Fruit fly (Drosophila melanogaster) whole organism, embryonic: ENCODE data around the gene Rpn10.
A peak's percentile ranks its signal among the peaks of the same experiment; 100 is the strongest.

Experiments used
- Atf3 ChIP-seq: fragments of 200-800 bp; sonication (Bioruptor generic); optimal IDR thresholded peaks from 3 replicates; lab custom pipeline; 2016; ENCODE audit warnings: missing biosample characterization, missing genetic modification characterization
- CG10979 ChIP-seq: fragments of 200-800 bp; sonication (Bioruptor generic); optimal IDR thresholded peaks from 2 replicates; lab custom pipeline; 2018; ENCODE audit warnings: missing biosample characterization, mild to moderate bottlenecking, missing genetic modification characterization, moderate library complexity
- CG11398 ChIP-seq: fragments of 200-800 bp; sonication (Bioruptor generic); optimal IDR thresholded peaks from 2 replicates; lab custom pipeline; 2016; ENCODE audit warnings: missing biosample characterization, missing genetic modification characterization
- CG12219 ChIP-seq: fragments of 200-800 bp; sonication (Bioruptor generic); optimal IDR thresholded peaks from 3 replicates; lab custom pipeline; 2018; ENCODE audit warnings: missing biosample characterization, mild to moderate bottlenecking, missing genetic modification characterization
- CG13287 ChIP-seq: fragments of 200-800 bp; sonication (Bioruptor generic); IDR thresholded peaks from 2 replicates; pipeline ENCODE4 v1.3.6; 2022; ENCODE audit warnings: missing biosample characterization, missing genetic modification characterization; ENCODE audit not compliant: partially characterized antibody
- CG13894 ChIP-seq: fragments of 200-800 bp; sonication (Bioruptor generic); optimal IDR thresholded peaks from 3 replicates; lab custom pipeline; 2018; ENCODE audit warnings: missing biosample characterization, mild to moderate bottlenecking, missing genetic modification characterization, moderate library complexity
- CG15269 ChIP-seq: fragments of 200-800 bp; sonication (Bioruptor generic); optimal IDR thresholded peaks from 2 replicates; lab custom pipeline; 2018; ENCODE audit warnings: missing biosample characterization, mild to moderate bottlenecking, missing genetic modification characterization, moderate library complexity
- CG17829 ChIP-seq: fragments of 200-800 bp; optimal IDR thresholded peaks from 2 replicates; lab custom pipeline; 2019; ENCODE audit warnings: missing biosample characterization, mild to moderate bottlenecking, missing genetic modification characterization, moderate library complexity
- CG2116 ChIP-seq: fragments of 200-800 bp; sonication (Bioruptor generic); optimal IDR thresholded peaks from 3 replicates; lab custom pipeline; 2018; ENCODE audit warnings: missing biosample characterization, mild to moderate bottlenecking, missing genetic modification characterization
- CG2129 ChIP-seq: fragments of 200-800 bp; sonication (Bioruptor generic); IDR thresholded peaks from 2 replicates; pipeline ENCODE4 v1.3.6; 2022; ENCODE audit warnings: missing biosample characterization, missing genetic modification characterization; ENCODE audit not compliant: partially characterized antibody
- CG2199 ChIP-seq: fragments of 200-800 bp; sonication (Bioruptor generic); IDR thresholded peaks from 3 replicates; pipeline ENCODE4 v1.3.6; 2022; ENCODE audit warnings: missing biosample characterization, missing genetic modification characterization
- CG31441 ChIP-seq: fragments of 200-800 bp; sonication (Bioruptor generic); IDR thresholded peaks from 2 replicates; pipeline ENCODE4 v1.3.6; 2022; ENCODE audit warnings: missing biosample characterization, missing genetic modification characterization
- CG5953 ChIP-seq: fragments of 200-800 bp; sonication (Bioruptor generic); IDR thresholded peaks from 2 replicates; pipeline ENCODE4 v1.3.6; 2022; ENCODE audit warnings: missing biosample characterization, missing genetic modification characterization
- CG6175 ChIP-seq: fragments of 200-800 bp; sonication (Bioruptor generic); IDR thresholded peaks from 3 replicates; pipeline ENCODE4 v1.3.6; 2022; ENCODE audit warnings: missing biosample characterization, missing genetic modification characterization
- CG6654 ChIP-seq: fragments of 200-800 bp; sonication (Bioruptor generic); optimal IDR thresholded peaks from 2 replicates; lab custom pipeline; 2017; ENCODE audit warnings: missing biosample characterization, mild to moderate bottlenecking, missing genetic modification characterization
- CG7745 ChIP-seq: fragments of 200-800 bp; sonication (Bioruptor generic); optimal IDR thresholded peaks from 2 replicates; lab custom pipeline; 2018; ENCODE audit warnings: missing biosample characterization, mild to moderate bottlenecking, missing genetic modification characterization, moderate library complexity
- CG7786 ChIP-seq: fragments of 200-800 bp; sonication (Bioruptor generic); optimal IDR thresholded peaks from 2 replicates; lab custom pipeline; 2016; ENCODE audit warnings: missing biosample characterization, missing genetic modification characterization
- CG8924 ChIP-seq: fragments of 200-800 bp; optimal IDR thresholded peaks from 3 replicates; lab custom pipeline; 2019; ENCODE audit warnings: missing biosample characterization, mild to moderate bottlenecking, missing genetic modification characterization, moderate library complexity
- CHES-1-like ChIP-seq: fragments of 200-800 bp; sonication (Bioruptor generic); optimal IDR thresholded peaks from 2 replicates; lab custom pipeline; 2016; ENCODE audit warnings: missing biosample characterization, missing genetic modification characterization
- CoRest ChIP-seq: fragments of 200-800 bp; sonication (Bioruptor generic); optimal IDR thresholded peaks from 3 replicates; lab custom pipeline; 2018; ENCODE audit warnings: missing biosample characterization, mild to moderate bottlenecking, missing genetic modification characterization, moderate library complexity
- Dll ChIP-seq: fragments of 200-800 bp; sonication (Bioruptor generic); IDR thresholded peaks from 4 replicates; pipeline ENCODE4 v1.3.6; 2022; ENCODE audit warnings: missing biosample characterization, missing genetic modification characterization; ENCODE audit not compliant: partially characterized antibody
- Hr3 ChIP-seq: fragments of 200-800 bp; sonication (Bioruptor generic); optimal IDR thresholded peaks from 3 replicates; lab custom pipeline; 2016; ENCODE audit warnings: missing biosample characterization, missing genetic modification characterization
- Meics ChIP-seq: fragments of 200-800 bp; sonication (Bioruptor generic); optimal IDR thresholded peaks from 2 replicates; lab custom pipeline; 2017; ENCODE audit warnings: missing biosample characterization, mild to moderate bottlenecking, missing genetic modification characterization
- NC2β ChIP-seq: fragments of 200-800 bp; sonication (Bioruptor generic); optimal IDR thresholded peaks from 2 replicates; lab custom pipeline; 2016; ENCODE audit warnings: missing biosample characterization, missing genetic modification characterization
- Neu2 ChIP-seq: fragments of 200-800 bp; sonication (Bioruptor generic); optimal IDR thresholded peaks from 3 replicates; lab custom pipeline; 2016; ENCODE audit warnings: missing biosample characterization, missing genetic modification characterization, borderline replicate concordance
- YL-1 ChIP-seq: fragments of 200-800 bp; sonication (Bioruptor generic); optimal IDR thresholded peaks from 3 replicates; lab custom pipeline; 2017; ENCODE audit warnings: missing biosample characterization, mild to moderate bottlenecking, missing genetic modification characterization
- br ChIP-seq: fragments of >200 bp; optimal IDR thresholded peaks from 2 replicates; lab custom pipeline; 2017
- dimm ChIP-seq: fragments of 200-800 bp; sonication (Bioruptor generic); IDR thresholded peaks from 2 replicates; pipeline ENCODE4 v1.3.6; 2022; ENCODE audit warnings: missing biosample characterization, missing genetic modification characterization
- dmrt11E ChIP-seq: fragments of 200-800 bp; sonication (Bioruptor generic); optimal IDR thresholded peaks from 3 replicates; lab custom pipeline; 2018; ENCODE audit warnings: missing biosample characterization, mild to moderate bottlenecking, missing genetic modification characterization, moderate library complexity
- dysf ChIP-seq: fragments of 200-800 bp; sonication (Bioruptor generic); IDR thresholded peaks from 3 replicates; pipeline ENCODE4 v1.3.6; 2022; ENCODE audit warnings: missing biosample characterization, missing genetic modification characterization
- eyg ChIP-seq: fragments of 200-800 bp; sonication (Bioruptor generic); optimal IDR thresholded peaks from 3 replicates; lab custom pipeline; 2016; ENCODE audit warnings: missing biosample characterization, missing genetic modification characterization
- fu2 ChIP-seq: fragments of 200-800 bp; sonication (Bioruptor generic); optimal IDR thresholded peaks from 2 replicates; lab custom pipeline; 2016; ENCODE audit warnings: missing biosample characterization, missing genetic modification characterization
- gt ChIP-seq: fragments of 200-800 bp; sonication (Bioruptor generic); IDR thresholded peaks from 2 replicates; pipeline ENCODE4 v1.3.6; 2022; ENCODE audit warnings: missing biosample characterization, missing genetic modification characterization
- hb ChIP-seq: fragments of 200-800 bp; sonication (Bioruptor generic); IDR thresholded peaks from 3 replicates; pipeline ENCODE4 v1.3.6; 2022; ENCODE audit warnings: missing biosample characterization, missing genetic modification characterization; ENCODE audit not compliant: partially characterized antibody
- hbn ChIP-seq: fragments of 200-800 bp; sonication (Bioruptor generic); IDR thresholded peaks from 2 replicates; pipeline ENCODE4 v1.3.6; 2022; ENCODE audit warnings: missing biosample characterization, missing genetic modification characterization; ENCODE audit not compliant: partially characterized antibody
- her ChIP-seq: fragments of 200-800 bp; sonication (Bioruptor generic); optimal IDR thresholded peaks from 2 replicates; lab custom pipeline; 2016; ENCODE audit warnings: missing biosample characterization, missing genetic modification characterization
- ind ChIP-seq: fragments of 200-800 bp; sonication (Bioruptor generic); optimal IDR thresholded peaks from 3 replicates; lab custom pipeline; 2016; ENCODE audit warnings: missing biosample characterization, missing genetic modification characterization
- kah ChIP-seq: fragments of 200-800 bp; sonication (Bioruptor generic); optimal IDR thresholded peaks from 2 replicates; lab custom pipeline; 2018; ENCODE audit warnings: missing biosample characterization, mild to moderate bottlenecking, missing genetic modification characterization
- knrl ChIP-seq: fragments of 200-800 bp; sonication (Bioruptor generic); IDR thresholded peaks from 3 replicates; pipeline ENCODE4 v1.3.6; 2022; ENCODE audit warnings: missing biosample characterization, missing genetic modification characterization; ENCODE audit not compliant: partially characterized antibody
- lab ChIP-seq: fragments of 200-800 bp; sonication (Bioruptor generic); optimal IDR thresholded peaks from 3 replicates; lab custom pipeline; 2017; ENCODE audit warnings: missing biosample characterization, missing genetic modification characterization, mild to moderate bottlenecking, moderate library complexity, missing genetic modification reagents
- otp ChIP-seq: fragments of 200-800 bp; sonication (Bioruptor generic); IDR thresholded peaks from 3 replicates; pipeline ENCODE4, ENCODE4 v1.3.6; 2022; ENCODE audit warnings: missing biosample characterization, missing genetic modification characterization
- psq ChIP-seq: fragments of 200-800 bp; sonication (Bioruptor generic); optimal IDR thresholded peaks from 2 replicates; lab custom pipeline; 2017; ENCODE audit warnings: missing biosample characterization, missing genetic modification characterization
- row ChIP-seq: fragments of 200-800 bp; sonication (Bioruptor generic); IDR thresholded peaks from 3 replicates; pipeline ENCODE4 v1.3.6; 2022; ENCODE audit warnings: missing biosample characterization, missing genetic modification characterization
- salm ChIP-seq: fragments of 200-800 bp; sonication (Bioruptor generic); optimal IDR thresholded peaks from 2 replicates; lab custom pipeline; 2018; ENCODE audit warnings: missing biosample characterization, mild to moderate bottlenecking, missing genetic modification characterization
- trh ChIP-seq: fragments of 200-800 bp; sonication (Bioruptor generic); optimal IDR thresholded peaks from 2 replicates; lab custom pipeline; 2016; ENCODE audit warnings: missing biosample characterization, missing genetic modification characterization
- wdn ChIP-seq: fragments of 200-800 bp; sonication (Bioruptor generic); IDR thresholded peaks from 2 replicates; pipeline ENCODE4 v1.3.6; 2022; ENCODE audit warnings: missing biosample characterization, missing genetic modification characterization
- zen2 ChIP-seq: fragments of 200-800 bp; sonication (Bioruptor generic); IDR thresholded peaks from 3 replicates; pipeline ENCODE4 v1.3.6; 2022; ENCODE audit warnings: missing biosample characterization, missing genetic modification characterization; ENCODE audit not compliant: partially characterized antibody
- zfh2 ChIP-seq: fragments of 200-800 bp; sonication (Bioruptor generic); optimal IDR thresholded peaks from 2 replicates; lab custom pipeline; 2016; ENCODE audit warnings: missing biosample characterization, missing genetic modification characterization

Gene Rpn10

dm6 chr3L:21539245-21540196 lies 2.7 kb downstream of the Rpn10 start, which contains the start of the genes COX8 and VhaM9.7-b (continued):
- TF ChIP-seq Atf3 (GFP tag; lab: Kevin White, UChicago) (no peak), Dll (GFP tag; lab: Robert Waterston, UW) (peak; percentile 80), eyg (GFP tag; lab: Kevin White, UChicago) (peak; percentile 20), CG11398 (no peak), Hr3 (GFP tag; lab: Kevin White, UChicago) (peak; percentile 60), dysf (GFP tag; lab: Robert Waterston, UW) (0 out of 3 replicates have a peak, but pooled peaks have one; percentile 57), CG8924 (tag; lab: Kevin White, UChicago) (no peak), zfh2 (GFP tag; lab: Kevin White, UChicago) (peak; percentile 78), Meics (no peak), CG7786 (GFP tag; lab: Kevin White, UChicago) (peak; percentile 30), gt (GFP tag; lab: Robert Waterston, UW) (no peak), CG2199 (peak; percentile 57; the same call in 1 of the 3 replicates), salm (tag; lab: Kevin White, UChicago) (no peak), knrl (GFP tag; lab: Robert Waterston, UW) (peak; percentile 74), CG13894 (tag; lab: Kevin White, UChicago) (no peak), psq (peak; percentile 18), otp (GFP tag; lab: Robert Waterston, UW) (no peak), CG5953 (GFP tag; lab: Robert Waterston, UW) (no peak), hb (GFP tag; lab: Robert Waterston, UW) (0 out of 3 replicates have a peak, but pooled peaks have one; percentile 54), lab (GFP tag; lab: Kevin White, UChicago) (no peak), CG2129 (GFP tag; lab: Robert Waterston, UW) (no peak; the same call in 1 of the 2 replicates), br (lab: Kevin White, UChicago) (no peak), CG10979 (tag; lab: Kevin White, UChicago) (peak; percentile 37), NC2β (GFP tag; lab: Kevin White, UChicago) (peak; percentile 24), CG6654 (no peak), zen2 (peak; percentile 51; the same call in 1 of the 3 replicates), Neu2 (GFP tag; lab: Kevin White, UChicago) (no peak), CG17829 (tag; lab: Kevin White, UChicago) (peak; percentile 40), CG7745 (tag; lab: Kevin White, UChicago) (no peak), wdn (GFP tag; lab: Robert Waterston, UW) (0 out of 2 replicates have a peak, but pooled peaks have one; percentile 47), trh (GFP tag; lab: Kevin White, UChicago) (no peak), CG31441 (GFP tag; lab: Robert Waterston, UW) (no peak), YL-1 (GFP tag; lab: Kevin White, UChicago) (peak; percentile 86), CG6175 (GFP tag; lab: Robert Waterston, UW) (no peak), ind (GFP tag; lab: Kevin White, UChicago) (peak; percentile 74), CG15269 (tag; lab: Kevin White, UChicago) (no peak), CG2116 (GFP tag; lab: Kevin White, UChicago) (peak; percentile 61), fu2 (GFP tag; lab: Kevin White, UChicago) (peak; percentile 2), CoRest (tag; lab: Kevin White, UChicago) (no peak), row (peak; percentile 91), hbn (GFP tag; lab: Robert Waterston, UW) (peak; percentile 53), her (GFP tag; lab: Kevin White, UChicago) (no peak), dmrt11E (tag; lab: Kevin White, UChicago) (peak; percentile 58), CHES-1-like (GFP tag; lab: Kevin White, UChicago) (peak; percentile 48), CG12219 (GFP tag; lab: Kevin White, UChicago) (no peak), CG13287 (GFP tag; lab: Robert Waterston, UW) (peak; percentile 60), dimm (GFP tag; lab: Robert Waterston, UW) (no peak), kah (GFP tag; lab: Kevin White, UChicago) (peak; percentile 10)
